Worm (Caenorhabditis elegans): ENCODE measurements around the gene lst-2.

lst-2 gene

DNA sequence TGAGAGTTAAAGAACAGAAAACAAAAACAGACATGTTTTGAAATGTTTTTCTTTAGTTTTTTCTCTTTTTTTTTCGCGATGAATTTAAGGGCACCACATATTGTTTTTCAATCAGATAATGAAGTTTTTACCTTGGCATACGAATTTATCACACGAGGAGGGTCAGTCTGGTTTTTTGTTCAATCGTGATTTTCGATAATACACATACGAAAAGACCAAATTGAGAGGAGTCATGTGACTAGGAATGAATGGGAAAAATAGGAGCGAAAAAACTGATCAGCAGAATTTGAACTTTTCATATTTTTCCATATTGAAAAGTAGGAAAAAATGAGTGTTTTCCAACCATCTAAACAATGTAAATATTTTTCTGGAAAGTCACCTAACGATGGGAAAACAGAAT lies 3.3 kb upstream of the lst-2 start:
- TF ChIP-seq flt-1 (GFP tag; IDR thresholded peaks at IDR 0.05) (no peak), tab-1 (GFP tag; IDR thresholded peaks at IDR 0.05) (no peak), cog-1 (tag; optimal IDR thresholded peaks at IDR 0.05) (no peak), ztf-23 (GFP tag; IDR thresholded peaks at IDR 0.05) (no peak), klf-2 (GFP tag; conservative IDR thresholded peaks at IDR 0.05) (no peak), med-1 (GFP tag; optimal IDR thresholded peaks at IDR 0.05; ENCODE audit: insufficient read depth) (no peak), T22C8.4 (GFP tag; IDR thresholded peaks at IDR 0.05) (no peak), ztf-29 (GFP tag; IDR thresholded peaks at IDR 0.05) (no peak), ref-1 (GFP tag; conservative IDR thresholded peaks at IDR 0.05) (no peak)

DNA sequence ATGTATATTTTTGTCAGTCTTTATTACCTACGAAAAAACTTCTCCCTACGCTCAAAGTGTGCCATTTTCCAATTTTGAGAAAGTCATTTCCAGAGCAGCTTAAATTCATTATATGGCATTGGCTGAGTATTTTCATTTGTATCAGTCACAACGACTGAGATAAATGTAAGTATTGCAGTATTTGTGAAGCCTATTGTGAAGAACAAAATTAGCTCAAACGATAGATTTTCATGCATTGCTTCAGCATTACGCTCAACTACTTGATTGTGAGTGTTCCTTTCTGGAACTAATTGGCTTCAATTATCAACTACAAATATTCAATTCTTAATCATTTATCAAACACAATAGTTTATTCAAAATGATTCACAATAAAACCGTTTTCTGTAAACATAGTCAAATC lies 5.5 kb downstream of the lst-2 start, which contains the start of gene R160.12:
Gene R160.12, minus strand, starts transcription at position 101 of the 400 bp plus-strand sequence.
- TF ChIP-seq med-1 (GFP tag; optimal IDR thresholded peaks at IDR 0.05; ENCODE audit: insufficient read depth) = no peak
- TF ChIP-seq klf-2 (GFP tag; conservative IDR thresholded peaks at IDR 0.05) = no peak

DNA sequence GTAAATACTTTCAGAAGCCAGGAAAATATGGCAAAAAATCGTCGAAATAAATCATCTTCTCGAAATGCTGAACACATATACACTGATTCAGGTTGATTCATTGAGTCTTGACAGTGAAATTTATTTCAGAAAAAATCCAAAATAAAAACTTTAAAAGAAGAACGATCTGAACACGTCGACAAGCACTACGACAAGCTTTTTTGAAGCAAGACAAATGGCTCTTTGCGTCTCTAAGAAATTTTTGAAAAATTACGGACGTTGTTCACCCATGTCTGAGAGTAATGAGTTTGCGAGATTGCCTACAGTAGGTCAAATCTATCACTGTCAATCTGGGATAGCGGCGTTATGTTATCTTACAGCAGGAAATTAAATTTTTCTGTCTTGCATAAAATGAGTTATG lies 6.4 kb downstream of the lst-2 start, which contains the start of gene R160.2:
Gene R160.2, minus strand, starts transcription at position 101 of the 400 bp plus-strand sequence.
- TF ChIP-seq cog-1 (tag; optimal IDR thresholded peaks at IDR 0.05) = no peak
- TF ChIP-seq flt-1 (GFP tag; IDR thresholded peaks at IDR 0.05) = no peak
- TF ChIP-seq ztf-29 (GFP tag; IDR thresholded peaks at IDR 0.05) = no peak
- TF ChIP-seq med-1 (GFP tag; optimal IDR thresholded peaks at IDR 0.05; ENCODE audit: insufficient read depth) = no peak
- TF ChIP-seq ztf-23 (GFP tag; IDR thresholded peaks at IDR 0.05) = no peak
- no peak for TF ChIP-seq tab-1 (GFP tag; IDR thresholded peaks at IDR 0.05)
- no peak for TF ChIP-seq ref-1 (GFP tag; conservative IDR thresholded peaks at IDR 0.05)
- no peak for TF ChIP-seq T22C8.4 (GFP tag; IDR thresholded peaks at IDR 0.05)
- no peak for TF ChIP-seq klf-2 (GFP tag; conservative IDR thresholded peaks at IDR 0.05)

DNA sequence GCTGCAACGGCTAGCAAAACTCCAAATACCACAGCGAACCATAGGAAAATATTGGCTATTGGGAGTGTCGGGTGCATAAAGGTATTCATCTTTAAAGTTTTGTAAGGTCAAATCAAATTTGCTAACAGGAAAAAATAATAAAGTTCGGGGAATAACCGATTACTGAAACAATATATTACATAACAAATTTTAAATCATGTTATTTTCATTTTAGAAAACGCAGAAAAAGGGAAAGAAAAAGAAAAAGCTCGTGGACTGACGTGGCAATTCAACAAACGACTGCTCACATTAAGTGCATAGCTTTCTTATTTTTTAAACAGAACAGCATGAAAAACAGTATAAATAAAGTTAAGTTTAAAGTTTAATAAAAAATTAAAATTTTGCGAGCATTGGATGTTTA lies 10.0 kb downstream of the lst-2 start, which contains the start of gene R160.6:
Gene R160.6, minus strand, starts transcription at position 101 of the 400 bp plus-strand sequence.
- TF ChIP-seq ztf-29 (GFP tag; IDR thresholded peaks at IDR 0.05) (no peak), tab-1 (GFP tag; IDR thresholded peaks at IDR 0.05) (no peak), klf-2 (GFP tag; conservative IDR thresholded peaks at IDR 0.05) (no peak), T22C8.4 (GFP tag; IDR thresholded peaks at IDR 0.05) (no peak), flt-1 (GFP tag; IDR thresholded peaks at IDR 0.05) (no peak), ref-1 (GFP tag; conservative IDR thresholded peaks at IDR 0.05) (no peak), cog-1 (tag; optimal IDR thresholded peaks at IDR 0.05) (no peak), med-1 (GFP tag; optimal IDR thresholded peaks at IDR 0.05; ENCODE audit: insufficient read depth) (no peak), ztf-23 (GFP tag; IDR thresholded peaks at IDR 0.05) (no peak)

DNA sequence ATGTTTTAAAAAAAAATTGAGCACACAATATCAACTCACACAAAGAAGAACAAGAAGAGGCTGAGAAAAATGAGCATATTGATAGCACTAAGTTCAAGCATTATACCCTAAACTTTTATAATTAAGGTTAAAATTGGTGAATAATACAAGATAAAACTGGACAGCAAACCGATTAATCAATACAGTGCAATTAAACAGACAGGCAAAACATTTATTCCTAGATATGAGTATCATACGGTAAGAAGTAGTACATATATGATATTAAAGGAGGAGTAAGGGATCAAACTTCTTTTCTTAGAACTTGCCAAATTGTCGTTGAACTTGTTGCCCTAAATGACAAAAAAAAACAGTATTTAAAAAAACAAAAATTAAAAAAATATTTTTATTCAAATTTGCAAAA lies 11.2 kb downstream of the lst-2 start, which contains the start of gene R160.14:
Gene R160.14, minus strand, starts transcription at position 101 of the 400 bp plus-strand sequence.
- TF ChIP-seq T22C8.4 (GFP tag; IDR thresholded peaks at IDR 0.05) (no peak), med-1 (GFP tag; optimal IDR thresholded peaks at IDR 0.05; ENCODE audit: insufficient read depth) (no peak), ztf-23 (GFP tag; IDR thresholded peaks at IDR 0.05) (no peak), klf-2 (GFP tag; conservative IDR thresholded peaks at IDR 0.05) (no peak), ztf-29 (GFP tag; IDR thresholded peaks at IDR 0.05) (no peak), flt-1 (GFP tag; IDR thresholded peaks at IDR 0.05) (no peak), tab-1 (GFP tag; IDR thresholded peaks at IDR 0.05) (no peak), ref-1 (GFP tag; conservative IDR thresholded peaks at IDR 0.05) (no peak), cog-1 (tag; optimal IDR thresholded peaks at IDR 0.05) (no peak)

DNA sequence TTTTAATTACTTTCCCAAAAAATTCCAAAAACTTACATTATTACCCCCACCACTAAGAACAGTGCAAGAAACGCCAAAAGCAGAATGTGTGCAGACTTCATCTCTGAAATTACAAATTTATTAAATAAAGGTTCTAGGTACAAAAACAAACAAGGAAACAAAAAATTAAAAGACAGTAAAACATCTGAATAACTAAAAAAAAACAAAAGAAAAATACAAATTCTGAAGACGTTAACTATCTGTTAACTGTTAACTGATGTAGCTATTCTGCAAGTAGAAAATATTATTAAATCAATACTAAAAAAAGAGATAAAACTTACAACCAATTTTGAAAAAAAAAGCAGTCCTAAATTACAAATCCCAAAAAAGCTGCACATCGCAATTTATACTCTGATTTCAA lies 11.8 kb downstream of the lst-2 start, which contains the start of gene R160.13:
Gene R160.13, minus strand, starts transcription at position 101 of the 400 bp plus-strand sequence.
- TF ChIP-seq ztf-23 (GFP tag; IDR thresholded peaks at IDR 0.05) = no peak
- no peak for TF ChIP-seq tab-1 (GFP tag; IDR thresholded peaks at IDR 0.05)

DNA sequence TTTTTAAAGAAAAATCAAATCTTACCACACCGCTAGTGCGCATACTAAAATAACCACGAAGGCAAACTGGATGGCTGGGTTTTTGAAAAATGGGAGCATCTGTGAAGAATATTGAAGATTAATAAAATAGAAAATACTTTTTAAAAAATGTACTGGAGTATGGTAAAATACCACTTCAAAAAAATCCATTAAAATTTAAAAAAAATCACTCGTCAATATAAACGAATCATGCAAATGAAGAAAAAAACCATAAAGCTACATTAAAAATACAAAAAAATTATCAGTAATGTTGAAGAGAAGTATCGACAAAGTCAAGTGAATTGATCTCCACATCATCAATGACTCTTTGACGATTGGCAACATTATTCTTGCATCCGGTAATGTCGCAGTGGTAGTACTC lies 12.4 kb downstream of the lst-2 start, which contains the start of gene R160.5:
Gene R160.5, minus strand, starts transcription at position 101 of the 400 bp plus-strand sequence.
- TF ChIP-seq med-1 (GFP tag; optimal IDR thresholded peaks at IDR 0.05; ENCODE audit: insufficient read depth) = no peak
- no peak for TF ChIP-seq ztf-29 (GFP tag; IDR thresholded peaks at IDR 0.05)
- TF ChIP-seq cog-1 (tag; optimal IDR thresholded peaks at IDR 0.05) = no peak
- TF ChIP-seq T22C8.4 (GFP tag; IDR thresholded peaks at IDR 0.05) = no peak
- no peak for TF ChIP-seq klf-2 (GFP tag; conservative IDR thresholded peaks at IDR 0.05)
- TF ChIP-seq tab-1 (GFP tag; IDR thresholded peaks at IDR 0.05) = no peak
- no peak for TF ChIP-seq ref-1 (GFP tag; conservative IDR thresholded peaks at IDR 0.05)
- no peak for TF ChIP-seq ztf-23 (GFP tag; IDR thresholded peaks at IDR 0.05)
- no peak for TF ChIP-seq flt-1 (GFP tag; IDR thresholded peaks at IDR 0.05)

DNA sequence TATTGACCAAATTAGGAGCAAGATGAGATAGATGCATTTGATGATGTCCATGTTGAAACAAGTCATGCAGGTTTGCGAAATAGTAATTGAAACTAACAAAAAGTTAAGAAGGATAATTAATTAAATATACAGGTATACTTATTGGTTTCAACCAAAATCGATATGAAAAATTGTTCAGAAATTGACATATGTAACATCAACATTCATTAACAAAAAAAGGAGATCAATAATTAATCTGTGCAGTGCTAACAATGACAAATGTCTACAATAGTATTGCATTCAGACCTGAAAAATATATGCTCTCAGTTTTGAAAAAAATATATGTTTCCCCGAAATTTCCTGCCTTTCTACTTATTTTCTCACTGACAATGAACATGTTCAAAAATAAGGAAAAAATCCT lies 14.4 kb downstream of the lst-2 start, which contains the start of gene R160.4:
Gene R160.4, minus strand, starts transcription at position 101 of the 400 bp plus-strand sequence.
- no peak for TF ChIP-seq tab-1 (GFP tag; IDR thresholded peaks at IDR 0.05)
- TF ChIP-seq T22C8.4 (GFP tag; IDR thresholded peaks at IDR 0.05) = no peak
- no peak for TF ChIP-seq cog-1 (tag; optimal IDR thresholded peaks at IDR 0.05)
- no peak for TF ChIP-seq klf-2 (GFP tag; conservative IDR thresholded peaks at IDR 0.05)
- no peak for TF ChIP-seq med-1 (GFP tag; optimal IDR thresholded peaks at IDR 0.05; ENCODE audit: insufficient read depth)
- no peak for TF ChIP-seq ztf-29 (GFP tag; IDR thresholded peaks at IDR 0.05)
- TF ChIP-seq ztf-23 (GFP tag; IDR thresholded peaks at IDR 0.05) = no peak
- no peak for TF ChIP-seq flt-1 (GFP tag; IDR thresholded peaks at IDR 0.05)
- no peak for TF ChIP-seq ref-1 (GFP tag; conservative IDR thresholded peaks at IDR 0.05)

DNA sequence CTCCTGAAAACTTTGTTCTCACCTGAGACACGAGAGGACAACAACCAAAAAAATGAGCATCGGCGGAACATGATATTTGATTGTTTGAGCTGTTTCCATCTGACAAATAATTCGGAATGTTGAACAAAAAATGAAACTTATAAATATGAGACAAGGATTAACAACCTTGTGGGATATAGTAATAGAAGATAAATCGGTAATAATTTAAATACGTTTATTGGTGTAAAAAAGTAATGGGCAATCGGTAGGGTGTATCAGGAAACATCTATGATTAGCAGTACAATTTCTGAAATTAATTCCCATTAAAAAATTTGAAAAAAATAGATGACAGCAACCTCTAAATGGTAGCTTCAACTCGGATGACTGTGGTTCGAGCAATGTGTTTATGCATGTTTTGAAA lies 15.8 kb downstream of the lst-2 start, which contains the start of gene R160.10:
Gene R160.10, minus strand, starts transcription at position 101 of the 400 bp plus-strand sequence.
- TF ChIP-seq tab-1 (GFP tag; IDR thresholded peaks at IDR 0.05) (no peak), T22C8.4 (GFP tag; IDR thresholded peaks at IDR 0.05) (no peak), ref-1 (GFP tag; conservative IDR thresholded peaks at IDR 0.05) (no peak), med-1 (GFP tag; optimal IDR thresholded peaks at IDR 0.05; ENCODE audit: insufficient read depth) (no peak), ztf-29 (GFP tag; IDR thresholded peaks at IDR 0.05) (no peak), cog-1 (tag; optimal IDR thresholded peaks at IDR 0.05) (no peak), klf-2 (GFP tag; conservative IDR thresholded peaks at IDR 0.05) (no peak), flt-1 (GFP tag; IDR thresholded peaks at IDR 0.05) (no peak), ztf-23 (GFP tag; IDR thresholded peaks at IDR 0.05) (no peak)

DNA sequence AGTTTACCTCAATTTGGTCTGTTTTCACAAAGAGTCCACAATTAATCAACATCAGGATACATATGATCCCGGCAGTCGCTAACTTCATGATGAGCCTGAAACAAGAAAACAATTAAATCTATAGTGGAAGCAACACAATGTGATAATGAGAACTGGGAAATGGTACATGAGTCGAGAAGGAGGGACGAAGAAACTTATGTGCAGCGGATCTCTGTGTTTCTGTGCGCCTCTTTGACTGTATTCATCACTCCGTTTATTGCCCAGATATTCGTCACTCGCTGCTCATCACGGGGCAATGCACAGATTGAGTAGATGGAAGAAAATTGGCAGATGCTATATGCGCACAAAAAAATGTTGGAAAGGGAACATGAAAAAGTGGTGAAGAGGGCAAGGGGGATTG lies 16.9 kb downstream of the lst-2 start, which contains the start of gene R160.3:
Gene R160.3, minus strand, starts transcription at position 101 of the 400 bp plus-strand sequence.
- TF ChIP-seq T22C8.4 (GFP tag; IDR thresholded peaks at IDR 0.05) (no peak), tab-1 (GFP tag; IDR thresholded peaks at IDR 0.05) (no peak), ztf-23 (GFP tag; IDR thresholded peaks at IDR 0.05) (no peak), flt-1 (GFP tag; IDR thresholded peaks at IDR 0.05) (no peak), klf-2 (GFP tag; conservative IDR thresholded peaks at IDR 0.05) (no peak), med-1 (GFP tag; optimal IDR thresholded peaks at IDR 0.05; ENCODE audit: insufficient read depth) (no peak), ref-1 (GFP tag; conservative IDR thresholded peaks at IDR 0.05) (no peak), cog-1 (tag; optimal IDR thresholded peaks at IDR 0.05) (no peak), ztf-29 (GFP tag; IDR thresholded peaks at IDR 0.05) (no peak)
